Fruit fly (Drosophila melanogaster) whole organism, pupa: ENCODE results near the gene CG34041.

ENCODE experiments used
- CG14655 ChIP-seq: fragments of 200-800 bp; sonication (Bioruptor generic); optimal IDR thresholded peaks from 3 replicates; lab custom pipeline; 2017; ENCODE audit warnings: mild to moderate bottlenecking, missing biosample characterization, missing genetic modification reagents, missing genetic modification characterization
- CG8159 ChIP-seq: fragments of 200-800 bp; sonication (Bioruptor generic); optimal IDR thresholded peaks from 3 replicates; lab custom pipeline; 2018; ENCODE audit warnings: missing biosample characterization, mild to moderate bottlenecking, missing genetic modification characterization, moderate library complexity
- CG8301 ChIP-seq: fragments of 200-800 bp; sonication (Bioruptor generic); optimal IDR thresholded peaks from 2 replicates; lab custom pipeline; 2018; ENCODE audit warnings: missing biosample characterization, mild to moderate bottlenecking, missing genetic modification characterization
- CG9948 ChIP-seq: fragments of 200-800 bp; sonication (Bioruptor generic); optimal IDR thresholded peaks from 2 replicates; lab custom pipeline; 2018; ENCODE audit warnings: missing biosample characterization, mild to moderate bottlenecking, missing genetic modification characterization, moderate library complexity
- EcR ChIP-seq: fragments of 200-800 bp; sonication (Bioruptor generic); optimal IDR thresholded peaks from 3 replicates; lab custom pipeline; 2019; ENCODE audit warnings: missing biosample characterization, missing genetic modification characterization, mild to moderate bottlenecking, moderate library complexity, missing genetic modification reagents
- Ets98B ChIP-seq: fragments of 200-800 bp; sonication (Bioruptor generic); IDR thresholded peaks from 2 replicates; pipeline ENCODE4 v1.3.6; 2022; ENCODE audit warnings: missing biosample characterization, missing genetic modification characterization
- Pif1A ChIP-seq: fragments of 200-800 bp; sonication (Bioruptor generic); optimal IDR thresholded peaks from 3 replicates; lab custom pipeline; 2016; ENCODE audit warnings: missing biosample characterization, missing genetic modification characterization
- Pif1B ChIP-seq: fragments of 200-800 bp; sonication (Bioruptor generic); optimal IDR thresholded peaks from 3 replicates; lab custom pipeline; 2016; ENCODE audit warnings: missing biosample characterization, missing genetic modification characterization
- Snoo ChIP-seq: fragments of 200-800 bp; sonication (Bioruptor generic); optimal IDR thresholded peaks from 3 replicates; lab custom pipeline; 2017; ENCODE audit warnings: missing biosample characterization, mild to moderate bottlenecking, missing genetic modification characterization, inconsistent platforms
- fd96Ca ChIP-seq: fragments of 200-800 bp; sonication (Bioruptor generic); IDR thresholded peaks from 3 replicates; pipeline ENCODE4 v1.3.6; 2022; ENCODE audit warnings: missing biosample characterization, missing genetic modification characterization
- gl ChIP-seq: fragments of 200-800 bp; sonication (Bioruptor generic); optimal IDR thresholded peaks from 2 replicates; lab custom pipeline; 2018; ENCODE audit warnings: missing biosample characterization, mild to moderate bottlenecking, missing genetic modification characterization

DNA sequence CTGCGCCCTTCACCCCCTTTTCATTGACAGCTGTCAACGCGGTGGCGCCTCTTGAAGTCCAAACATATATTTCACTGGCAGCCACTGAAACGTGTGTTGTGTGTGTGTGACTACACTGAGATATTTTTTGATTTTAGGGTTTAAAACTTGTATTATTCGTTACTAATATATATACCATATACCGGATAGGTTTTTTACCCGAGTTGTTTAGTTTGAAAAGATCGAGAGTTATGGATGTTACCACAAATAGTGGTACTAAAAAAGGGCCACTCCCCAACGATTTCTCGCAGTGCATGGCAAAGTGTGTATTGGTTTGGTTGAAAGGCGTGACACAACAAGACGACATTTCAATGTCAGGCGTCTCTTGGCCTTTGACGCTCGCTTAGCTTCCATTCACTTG is 28.6 kb downstream of the CG34041 start:
- TF ChIP-seq CG14655 (GFP tag; lab: Kevin White, UChicago), result no peak
- no peak for TF ChIP-seq CG8301 (tag; lab: Kevin White, UChicago)
- TF ChIP-seq CG8159 (tag; lab: Kevin White, UChicago), result no peak
- no peak for TF ChIP-seq Ets98B (GFP tag; lab: Robert Waterston, UW)
- no peak for TF ChIP-seq Pif1A (GFP tag; lab: Kevin White, UChicago)
- TF ChIP-seq EcR, result no peak
- TF ChIP-seq fd96Ca, result no peak
- TF ChIP-seq Snoo (tag; lab: Kevin White, UChicago), result no peak
- TF ChIP-seq CG9948, result no peak
- no peak for TF ChIP-seq gl
- TF ChIP-seq Pif1B (GFP tag; lab: Kevin White, UChicago), result no peak
